Worm (Caenorhabditis elegans) whole organism, L2 larva: ENCODE measurements around the gene athp-2.

Experiments
- C34F6.9 ChIP-seq: fragments of 150-350 bp; optimal IDR thresholded peaks from 2 replicates; lab custom pipeline; 2014; ENCODE audit warnings: missing biosample characterization, missing genetic modification characterization
- F13H6.1 ChIP-seq: sonication (generic microtip); optimal IDR thresholded peaks from 2 replicates; lab custom pipeline; 2016; ENCODE audit warnings: missing genetic modification characterization, missing compliant biosample characterization
- R02D3.7 ChIP-seq: fragments of 150-350 bp; optimal IDR thresholded peaks from 2 replicates; lab custom pipeline; 2014; ENCODE audit warnings: missing biosample characterization, missing genetic modification characterization
- Y55F3AM.14 ChIP-seq: fragments of 200-800 bp; sonication (Bioruptor generic); optimal IDR thresholded peaks from 2 replicates; lab custom pipeline; 2018; ENCODE audit warnings: mild to moderate bottlenecking, missing genetic modification characterization, missing compliant biosample characterization
- ZK546.5 ChIP-seq: sonication (generic microtip); optimal IDR thresholded peaks from 2 replicates; lab custom pipeline; 2017; ENCODE audit warnings: missing biosample characterization, missing genetic modification characterization
- alr-1 ChIP-seq: fragments of 150-350 bp; optimal IDR thresholded peaks from 2 replicates; lab custom pipeline; 2014; ENCODE audit warnings: missing biosample characterization, missing genetic modification characterization
- aly-2 ChIP-seq: fragments of 150-350 bp; optimal IDR thresholded peaks from 2 replicates; lab custom pipeline; 2014; ENCODE audit warnings: missing biosample characterization, missing genetic modification characterization
- ama-1 ChIP-seq: fragments of 150-350 bp; optimal IDR thresholded peaks from 2 replicates; lab custom pipeline; 2018; ENCODE audit warnings: inconsistent platforms
- blmp-1 ChIP-seq: sonication (generic microtip); optimal IDR thresholded peaks from 2 replicates; lab custom pipeline; 2017; ENCODE audit warnings: missing genetic modification characterization, mild to moderate bottlenecking, missing compliant biosample characterization, antibody characterized with exemption, moderate library complexity; ENCODE audit not compliant: insufficient read depth
- ceh-16 ChIP-seq: fragments of 150-350 bp; optimal IDR thresholded peaks from 2 replicates; lab custom pipeline; 2014; ENCODE audit warnings: missing biosample characterization, missing genetic modification characterization
- ceh-82 ChIP-seq: fragments of 150-350 bp; optimal IDR thresholded peaks from 2 replicates; lab custom pipeline; 2014; ENCODE audit warnings: missing biosample characterization, missing genetic modification characterization
- crh-2 ChIP-seq: sonication (generic microtip); optimal IDR thresholded peaks from 2 replicates; lab custom pipeline; 2017; ENCODE audit warnings: missing biosample characterization, missing genetic modification characterization
- dmd-4 ChIP-seq: sonication (generic microtip); optimal IDR thresholded peaks from 2 replicates; lab custom pipeline; 2017; ENCODE audit warnings: missing biosample characterization, missing genetic modification characterization
- egl-27 ChIP-seq: sonication (generic microtip); optimal IDR thresholded peaks from 3 replicates; lab custom pipeline; 2017; ENCODE audit warnings: missing biosample characterization, missing genetic modification reagents, missing genetic modification characterization
- fos-1 ChIP-seq: fragments of 150-350 bp; optimal IDR thresholded peaks from 2 replicates; lab custom pipeline; 2014; ENCODE audit warnings: missing biosample characterization, missing genetic modification characterization
- gmeb-1 ChIP-seq: fragments of 150-350 bp; optimal IDR thresholded peaks from 2 replicates; lab custom pipeline; 2014; ENCODE audit warnings: missing biosample characterization, missing genetic modification characterization
- lin-11 ChIP-seq: fragments of 150-350 bp; sonication (generic microtip); optimal IDR thresholded peaks from 2 replicates; lab custom pipeline; 2014; ENCODE audit warnings: missing biosample characterization, missing genetic modification characterization, inconsistent platforms, mixed read lengths
- lin-39 ChIP-seq: fragments of 150-350 bp; optimal IDR thresholded peaks from 2 replicates; lab custom pipeline; 2014; ENCODE audit warnings: missing biosample characterization, missing genetic modification reagents, missing genetic modification characterization
- lsy-2 ChIP-seq, 2 experiments: fragments of 150-350 bp in 1 of 2; sonication (generic microtip) in 1 of 2; optimal IDR thresholded peaks; 2 replicates each; lab custom pipeline; 2014 to 2017; ENCODE audit warnings: missing biosample characterization in 2 of 2, missing genetic modification characterization in 2 of 2
- mab-5 ChIP-seq: fragments of 150-350 bp; optimal IDR thresholded peaks from 2 replicates; lab custom pipeline; 2014; ENCODE audit warnings: missing biosample characterization, missing genetic modification characterization
- mdl-1 ChIP-seq, 2 experiments: fragments of 150-350 bp in 1 of 2; sonication (generic microtip) in 1 of 2; optimal IDR thresholded peaks; 2 replicates each; lab custom pipeline; 2017; ENCODE audit warnings: missing biosample characterization in 2 of 2, missing genetic modification characterization in 2 of 2
- nhr-10 ChIP-seq: sonication (generic microtip); optimal IDR thresholded peaks from 2 replicates; lab custom pipeline; 2017; ENCODE audit warnings: missing biosample characterization, missing genetic modification characterization
- nhr-11 ChIP-seq: fragments of 150-350 bp; optimal IDR thresholded peaks from 2 replicates; lab custom pipeline; 2014; ENCODE audit warnings: missing biosample characterization, missing genetic modification characterization
- nhr-12 ChIP-seq: fragments of 150-350 bp; optimal IDR thresholded peaks from 2 replicates; lab custom pipeline; 2014; ENCODE audit warnings: missing biosample characterization, missing genetic modification characterization
- nhr-129 ChIP-seq: fragments of 150-350 bp; optimal IDR thresholded peaks from 2 replicates; lab custom pipeline; 2014; ENCODE audit warnings: missing biosample characterization, missing genetic modification characterization
- nhr-21 ChIP-seq: fragments of 150-350 bp; optimal IDR thresholded peaks from 2 replicates; lab custom pipeline; 2014; ENCODE audit warnings: missing biosample characterization, missing genetic modification characterization
- nhr-237 ChIP-seq: fragments of 150-350 bp; optimal IDR thresholded peaks from 2 replicates; lab custom pipeline; 2014; ENCODE audit warnings: missing biosample characterization, missing genetic modification characterization
- nhr-25 ChIP-seq: fragments of 150-350 bp; sonication (generic microtip); optimal IDR thresholded peaks from 3 replicates; lab custom pipeline; 2014; ENCODE audit warnings: missing biosample characterization, missing genetic modification characterization
- nhr-6 ChIP-seq: fragments of 150-350 bp; optimal IDR thresholded peaks from 2 replicates; lab custom pipeline; 2014; ENCODE audit warnings: missing biosample characterization, missing genetic modification characterization
- nhr-77 ChIP-seq: fragments of 150-350 bp; optimal IDR thresholded peaks from 2 replicates; lab custom pipeline; 2014; ENCODE audit warnings: missing biosample characterization, missing genetic modification characterization
- sem-4 ChIP-seq: fragments of 150-350 bp; optimal IDR thresholded peaks from 2 replicates; lab custom pipeline; 2014; ENCODE audit warnings: missing biosample characterization, missing genetic modification reagents, missing genetic modification characterization
- skn-1 ChIP-seq: sonication (generic microtip); optimal IDR thresholded peaks from 2 replicates; lab custom pipeline; 2017; ENCODE audit warnings: missing biosample characterization, missing genetic modification characterization
- sma-3 ChIP-seq: sonication (generic microtip); optimal IDR thresholded peaks from 2 replicates; lab custom pipeline; 2016; ENCODE audit warnings: missing genetic modification reagents, missing genetic modification characterization, missing compliant biosample characterization
- sma-9 ChIP-seq, 2 experiments: fragments of 150-350 bp in 1 of 2; sonication (generic microtip) in 1 of 2; optimal IDR thresholded peaks; 2 replicates each; lab custom pipeline; 2014 to 2016; ENCODE audit warnings: missing genetic modification characterization in 2 of 2, mild to moderate bottlenecking in 1 of 2, missing biosample characterization in 1 of 2, missing compliant biosample characterization in 1 of 2, missing genetic modification reagents in 1 of 2, moderate library complexity in 1 of 2
- snpc-4 ChIP-seq: fragments of 150-350 bp; optimal IDR thresholded peaks from 2 replicates; lab custom pipeline; 2014; ENCODE audit warnings: missing biosample characterization, missing genetic modification characterization
- unc-39 ChIP-seq: fragments of 150-350 bp; optimal IDR thresholded peaks from 2 replicates; lab custom pipeline; 2014; ENCODE audit warnings: missing biosample characterization, missing genetic modification characterization
- unc-55 ChIP-seq: fragments of 150-350 bp; sonication (generic microtip); optimal IDR thresholded peaks from 3 replicates; lab custom pipeline; 2014; ENCODE audit warnings: missing biosample characterization, missing genetic modification reagents, missing genetic modification characterization
- unc-62 ChIP-seq: fragments of 150-350 bp; optimal IDR thresholded peaks from 2 replicates; lab custom pipeline; 2014; ENCODE audit warnings: missing biosample characterization, missing genetic modification reagents, missing genetic modification characterization
- ztf-1 ChIP-seq: fragments of 200-800 bp; sonication (Bioruptor generic); conservative IDR thresholded peaks from 2 replicates; pipeline ENCODE4 v1.3.6; 2022; ENCODE audit warnings: missing genetic modification characterization, missing compliant biosample characterization
- ztf-11 ChIP-seq: sonication (generic microtip); optimal IDR thresholded peaks from 2 replicates; lab custom pipeline; 2017; ENCODE audit warnings: missing biosample characterization, missing genetic modification characterization
- ztf-4 ChIP-seq: fragments of 150-350 bp; optimal IDR thresholded peaks from 2 replicates; lab custom pipeline; 2014; ENCODE audit warnings: missing biosample characterization, missing genetic modification characterization

The athp-2 gene

DNA sequence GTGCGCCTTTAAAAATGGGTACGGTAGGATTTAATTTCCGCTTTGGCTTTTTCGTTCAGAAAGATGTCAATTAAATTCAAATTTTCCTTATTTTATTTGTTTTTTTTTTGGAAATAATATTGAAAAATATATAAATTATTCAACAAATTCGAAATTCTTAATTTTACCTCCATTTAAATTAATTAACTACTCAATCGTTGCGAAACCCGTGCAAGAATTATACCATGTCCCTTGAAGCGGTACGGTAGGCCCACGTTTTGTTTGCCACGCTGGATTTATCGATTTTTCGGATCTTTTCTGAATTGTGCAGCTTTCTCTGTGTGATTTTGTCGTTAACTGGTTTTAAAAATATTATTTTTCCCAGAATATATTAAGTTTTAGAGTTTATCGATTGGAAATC, 19.5 kb upstream of the athp-2 start, which contains the start of gene Y52E8A.2:
TSS of gene Y52E8A.2 (plus strand) at position 382 of the 400 bp plus-strand sequence.
- no peak for TF ChIP-seq fos-1
- TF ChIP-seq sma-9 (GFP tag; optimal IDR thresholded peaks at IDR 0.05; lab: Kevin White, UChicago), result no peak
- no peak for TF ChIP-seq sma-9 (tag; optimal IDR thresholded peaks at IDR 0.05; lab: Kevin White, UChicago)
- TF ChIP-seq ceh-16 (tag; lab: Kevin White, UChicago), result no peak
- TF ChIP-seq dmd-4 (tag; lab: Kevin White, UChicago), result no peak
- no peak for TF ChIP-seq nhr-10 (tag; lab: Kevin White, UChicago)
- no peak for TF ChIP-seq unc-62 (GFP tag; lab: Kevin White, UChicago)
- TF ChIP-seq nhr-237 (tag; lab: Kevin White, UChicago), result no peak
- TF ChIP-seq lin-39 (tag; lab: Kevin White, UChicago), result no peak
- no peak for TF ChIP-seq ama-1 (lab: Kevin White, UChicago)
- TF ChIP-seq nhr-11 (tag; lab: Kevin White, UChicago), result no peak
- TF ChIP-seq nhr-21, result no peak
- TF ChIP-seq snpc-4 (tag; lab: Kevin White, UChicago), result no peak
- TF ChIP-seq sem-4, result no peak
- TF ChIP-seq lin-11 (tag; lab: Kevin White, UChicago), result no peak

DNA sequence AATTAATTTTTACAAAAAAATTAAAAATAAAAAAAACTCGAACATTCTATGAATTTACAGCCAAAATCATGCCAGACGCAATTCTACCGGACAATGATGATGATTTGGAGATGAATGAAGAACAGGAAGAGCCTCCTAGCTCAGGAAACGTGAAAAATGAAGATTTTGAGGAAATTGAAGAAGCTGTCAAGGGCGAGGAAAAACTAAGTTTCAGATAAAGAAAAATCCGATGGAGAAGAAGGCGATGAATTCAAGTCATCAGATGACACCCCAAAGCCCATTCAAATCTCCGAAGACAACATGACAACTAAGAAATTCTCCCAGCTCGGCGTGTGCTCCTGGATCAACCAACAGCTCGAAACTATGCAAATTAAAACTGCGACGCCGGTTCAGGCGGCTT, 18.2 kb upstream of the athp-2 start, which contains the start of gene Y52E8A.1:
TSS of gene Y52E8A.1 (plus strand) at position 301 of the 400 bp plus-strand sequence.
- no peak for TF ChIP-seq skn-1
- TF ChIP-seq ceh-82 (tag; lab: Kevin White, UChicago), result no peak
- TF ChIP-seq R02D3.7 (tag; lab: Kevin White, UChicago), result no peak
- no peak for TF ChIP-seq lsy-2 (tag; optimal IDR thresholded peaks at IDR 0.05; lab: Kevin White, UChicago)
- no peak for TF ChIP-seq ztf-4
- TF ChIP-seq nhr-10 (tag; lab: Kevin White, UChicago), result no peak
- no peak for TF ChIP-seq sem-4
- no peak for TF ChIP-seq ztf-11 (tag; lab: Kevin White, UChicago)
- no peak for TF ChIP-seq lin-39 (tag; lab: Kevin White, UChicago)
- no peak for TF ChIP-seq Y55F3AM.14 (GFP tag; lab: Kevin White, UChicago)
- no peak for TF ChIP-seq ztf-1 (GFP tag; lab: Robert Waterston, UW)
- TF ChIP-seq nhr-21, result no peak
- TF ChIP-seq alr-1 (tag; lab: Kevin White, UChicago), result no peak
- no peak for TF ChIP-seq nhr-6 (tag; lab: Kevin White, UChicago)
- no peak for TF ChIP-seq nhr-25 (tag; lab: Kevin White, UChicago)
- TF ChIP-seq dmd-4 (tag; lab: Kevin White, UChicago), result no peak
- no peak for TF ChIP-seq mab-5
- no peak for TF ChIP-seq egl-27 (tag; lab: Kevin White, UChicago)
- no peak for TF ChIP-seq crh-2 (tag; lab: Kevin White, UChicago)

DNA sequence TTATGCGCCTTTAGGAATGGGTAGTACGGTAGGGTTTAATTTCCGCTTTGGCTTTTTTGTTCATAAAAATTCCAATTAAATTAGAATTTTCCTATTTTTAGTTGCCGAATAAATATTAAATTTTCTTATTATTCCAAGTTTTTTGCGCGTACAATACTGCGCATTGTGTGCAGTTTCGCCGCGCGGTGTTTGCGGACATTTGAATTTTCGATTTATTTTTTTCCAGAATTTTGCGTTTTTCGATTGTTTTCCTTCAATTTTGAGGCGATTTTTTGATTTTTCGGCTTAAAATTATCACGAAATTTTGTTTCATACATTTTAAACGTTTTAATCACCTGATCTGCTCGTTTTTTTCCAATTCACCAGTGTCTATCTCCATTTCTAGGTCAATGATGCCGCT, 17.1 kb upstream of the athp-2 start, which contains the start of gene H20J04.6:
TSS of gene H20J04.6 (plus strand) at position 386 of the 400 bp plus-strand sequence.
- TF ChIP-seq sma-3 (GFP tag; lab: Kevin White, UChicago) (peak; percentile 2), F13H6.1 (tag; lab: Kevin White, UChicago) (no peak), ztf-11 (tag; lab: Kevin White, UChicago) (no peak), ztf-4 (no peak), mab-5 (no peak), unc-39 (tag; lab: Kevin White, UChicago) (no peak), gmeb-1 (tag; lab: Kevin White, UChicago) (peak; percentile 20), unc-55 (peak; percentile 33), nhr-129 (tag; lab: Kevin White, UChicago) (no peak), aly-2 (tag; lab: Kevin White, UChicago) (no peak), lsy-2 (tag; optimal IDR thresholded peaks at IDR 0.05; lab: Kevin White, UChicago) (peak in 1 of 2 experiments; percentile 27), C34F6.9 (tag; lab: Kevin White, UChicago) (peak; percentile 31), mdl-1 (tag; optimal IDR thresholded peaks at IDR 0.05; lab: Kevin White, UChicago) (no peak), R02D3.7 (tag; lab: Kevin White, UChicago) (peak; percentile 18)

DNA sequence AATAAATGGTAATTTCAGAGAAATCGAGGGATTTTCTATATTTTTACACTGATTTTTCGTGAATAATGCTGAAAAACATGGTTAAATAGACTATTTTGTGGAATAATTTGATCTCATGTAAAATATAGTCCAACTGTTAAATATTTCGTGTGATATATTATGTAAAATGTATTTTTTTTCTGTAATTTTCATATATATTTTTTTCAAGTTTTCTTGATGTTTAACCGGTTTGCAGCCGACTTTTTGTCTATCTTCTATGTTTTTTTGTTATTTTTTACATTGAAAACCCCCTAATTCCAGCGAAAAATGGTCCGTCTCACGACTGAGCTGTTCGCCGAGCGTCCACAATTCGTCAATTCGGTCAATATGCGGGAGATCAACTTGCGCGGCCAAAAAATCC, 15.9 kb upstream of the athp-2 start, which contains the start of gene mog-2:
TSS of gene mog-2 (plus strand) at position 301 of the 400 bp plus-strand sequence.
- TF ChIP-seq nhr-77 (no peak), unc-55 (no peak), unc-39 (tag; lab: Kevin White, UChicago) (no peak), ztf-4 (no peak), nhr-11 (tag; lab: Kevin White, UChicago) (no peak), skn-1 (no peak), sma-3 (GFP tag; lab: Kevin White, UChicago) (no peak), Y55F3AM.14 (GFP tag; lab: Kevin White, UChicago) (no peak), ztf-1 (GFP tag; lab: Robert Waterston, UW) (no peak), egl-27 (tag; lab: Kevin White, UChicago) (no peak), ceh-82 (tag; lab: Kevin White, UChicago) (no peak), nhr-129 (tag; lab: Kevin White, UChicago) (no peak), F13H6.1 (tag; lab: Kevin White, UChicago) (no peak), nhr-21 (no peak), ZK546.5 (tag; lab: Kevin White, UChicago) (no peak), blmp-1 (no peak), ceh-16 (tag; lab: Kevin White, UChicago) (no peak), nhr-25 (tag; lab: Kevin White, UChicago) (no peak), nhr-12 (no peak)
